Worm (Caenorhabditis elegans) whole organism, L2 larva: Measurements from ENCODE around the gene C04E6.5.

Source experiments
- C34F6.9 ChIP-seq: fragments of 150-350 bp; optimal IDR thresholded peaks from 2 replicates; lab custom pipeline; 2014; ENCODE audit warnings: missing biosample characterization, missing genetic modification characterization
- F13H6.1 ChIP-seq: sonication (generic microtip); optimal IDR thresholded peaks from 2 replicates; lab custom pipeline; 2016; ENCODE audit warnings: missing genetic modification characterization, missing compliant biosample characterization
- Y55F3AM.14 ChIP-seq: fragments of 200-800 bp; sonication (Bioruptor generic); optimal IDR thresholded peaks from 2 replicates; lab custom pipeline; 2018; ENCODE audit warnings: mild to moderate bottlenecking, missing genetic modification characterization, missing compliant biosample characterization
- ZK546.5 ChIP-seq: sonication (generic microtip); optimal IDR thresholded peaks from 2 replicates; lab custom pipeline; 2017; ENCODE audit warnings: missing biosample characterization, missing genetic modification characterization
- alr-1 ChIP-seq: fragments of 150-350 bp; optimal IDR thresholded peaks from 2 replicates; lab custom pipeline; 2014; ENCODE audit warnings: missing biosample characterization, missing genetic modification characterization
- aly-2 ChIP-seq: fragments of 150-350 bp; optimal IDR thresholded peaks from 2 replicates; lab custom pipeline; 2014; ENCODE audit warnings: missing biosample characterization, missing genetic modification characterization
- ama-1 ChIP-seq: fragments of 150-350 bp; optimal IDR thresholded peaks from 2 replicates; lab custom pipeline; 2018; ENCODE audit warnings: inconsistent platforms
- blmp-1 ChIP-seq: sonication (generic microtip); optimal IDR thresholded peaks from 2 replicates; lab custom pipeline; 2017; ENCODE audit warnings: missing genetic modification characterization, mild to moderate bottlenecking, missing compliant biosample characterization, antibody characterized with exemption, moderate library complexity; ENCODE audit not compliant: insufficient read depth
- ceh-16 ChIP-seq: fragments of 150-350 bp; optimal IDR thresholded peaks from 2 replicates; lab custom pipeline; 2014; ENCODE audit warnings: missing biosample characterization, missing genetic modification characterization
- ceh-82 ChIP-seq: fragments of 150-350 bp; optimal IDR thresholded peaks from 2 replicates; lab custom pipeline; 2014; ENCODE audit warnings: missing biosample characterization, missing genetic modification characterization
- crh-2 ChIP-seq: sonication (generic microtip); optimal IDR thresholded peaks from 2 replicates; lab custom pipeline; 2017; ENCODE audit warnings: missing biosample characterization, missing genetic modification characterization
- elt-1 ChIP-seq: fragments of 150-350 bp; optimal IDR thresholded peaks from 2 replicates; lab custom pipeline; 2014; ENCODE audit warnings: missing biosample characterization, missing genetic modification characterization
- elt-3 ChIP-seq: sonication (generic microtip); optimal IDR thresholded peaks from 2 replicates; lab custom pipeline; 2017; ENCODE audit warnings: missing biosample characterization, missing genetic modification characterization
- fos-1 ChIP-seq: fragments of 150-350 bp; optimal IDR thresholded peaks from 2 replicates; lab custom pipeline; 2014; ENCODE audit warnings: missing biosample characterization, missing genetic modification characterization
- lin-11 ChIP-seq: fragments of 150-350 bp; sonication (generic microtip); optimal IDR thresholded peaks from 2 replicates; lab custom pipeline; 2014; ENCODE audit warnings: missing biosample characterization, missing genetic modification characterization, inconsistent platforms, mixed read lengths
- lin-13 ChIP-seq: fragments of 150-350 bp; optimal IDR thresholded peaks from 2 replicates; lab custom pipeline; 2014; ENCODE audit warnings: missing biosample characterization, missing genetic modification reagents, missing genetic modification characterization
- lin-39 ChIP-seq: fragments of 150-350 bp; optimal IDR thresholded peaks from 2 replicates; lab custom pipeline; 2014; ENCODE audit warnings: missing biosample characterization, missing genetic modification reagents, missing genetic modification characterization
- lsy-2 ChIP-seq, 2 experiments: fragments of 150-350 bp in 1 of 2; sonication (generic microtip) in 1 of 2; optimal IDR thresholded peaks; 2 replicates each; lab custom pipeline; 2014 to 2017; ENCODE audit warnings: missing biosample characterization in 2 of 2, missing genetic modification characterization in 2 of 2
- mab-5 ChIP-seq: fragments of 150-350 bp; optimal IDR thresholded peaks from 2 replicates; lab custom pipeline; 2014; ENCODE audit warnings: missing biosample characterization, missing genetic modification characterization
- mbf-1 ChIP-seq: sonication (generic microtip); optimal IDR thresholded peaks from 2 replicates; lab custom pipeline; 2017; ENCODE audit warnings: missing biosample characterization, missing genetic modification characterization
- nhr-10 ChIP-seq: sonication (generic microtip); optimal IDR thresholded peaks from 2 replicates; lab custom pipeline; 2017; ENCODE audit warnings: missing biosample characterization, missing genetic modification characterization
- nhr-11 ChIP-seq: fragments of 150-350 bp; optimal IDR thresholded peaks from 2 replicates; lab custom pipeline; 2014; ENCODE audit warnings: missing biosample characterization, missing genetic modification characterization
- nhr-12 ChIP-seq: fragments of 150-350 bp; optimal IDR thresholded peaks from 2 replicates; lab custom pipeline; 2014; ENCODE audit warnings: missing biosample characterization, missing genetic modification characterization
- nhr-21 ChIP-seq: fragments of 150-350 bp; optimal IDR thresholded peaks from 2 replicates; lab custom pipeline; 2014; ENCODE audit warnings: missing biosample characterization, missing genetic modification characterization
- nhr-23 ChIP-seq: fragments of 150-350 bp; optimal IDR thresholded peaks from 2 replicates; lab custom pipeline; 2014; ENCODE audit warnings: missing biosample characterization, missing genetic modification reagents, missing genetic modification characterization
- nhr-237 ChIP-seq: fragments of 150-350 bp; optimal IDR thresholded peaks from 2 replicates; lab custom pipeline; 2014; ENCODE audit warnings: missing biosample characterization, missing genetic modification characterization
- nhr-25 ChIP-seq: fragments of 150-350 bp; sonication (generic microtip); optimal IDR thresholded peaks from 3 replicates; lab custom pipeline; 2014; ENCODE audit warnings: missing biosample characterization, missing genetic modification characterization
- nhr-77 ChIP-seq: fragments of 150-350 bp; optimal IDR thresholded peaks from 2 replicates; lab custom pipeline; 2014; ENCODE audit warnings: missing biosample characterization, missing genetic modification characterization
- peb-1 ChIP-seq: fragments of 150-350 bp; optimal IDR thresholded peaks from 2 replicates; lab custom pipeline; 2014; ENCODE audit warnings: missing biosample characterization, missing genetic modification characterization
- sem-4 ChIP-seq: fragments of 150-350 bp; optimal IDR thresholded peaks from 2 replicates; lab custom pipeline; 2014; ENCODE audit warnings: missing biosample characterization, missing genetic modification reagents, missing genetic modification characterization
- sma-3 ChIP-seq: sonication (generic microtip); optimal IDR thresholded peaks from 2 replicates; lab custom pipeline; 2016; ENCODE audit warnings: missing genetic modification reagents, missing genetic modification characterization, missing compliant biosample characterization
- snpc-4 ChIP-seq: fragments of 150-350 bp; optimal IDR thresholded peaks from 2 replicates; lab custom pipeline; 2014; ENCODE audit warnings: missing biosample characterization, missing genetic modification characterization
- unc-55 ChIP-seq: fragments of 150-350 bp; sonication (generic microtip); optimal IDR thresholded peaks from 3 replicates; lab custom pipeline; 2014; ENCODE audit warnings: missing biosample characterization, missing genetic modification reagents, missing genetic modification characterization
- unc-62 ChIP-seq: fragments of 150-350 bp; optimal IDR thresholded peaks from 2 replicates; lab custom pipeline; 2014; ENCODE audit warnings: missing biosample characterization, missing genetic modification reagents, missing genetic modification characterization
- zag-1 ChIP-seq: fragments of 150-350 bp; optimal IDR thresholded peaks from 2 replicates; lab custom pipeline; 2014; ENCODE audit warnings: missing biosample characterization, missing genetic modification characterization
- ztf-1 ChIP-seq: fragments of 200-800 bp; sonication (Bioruptor generic); conservative IDR thresholded peaks from 2 replicates; pipeline ENCODE4 v1.3.6; 2022; ENCODE audit warnings: missing genetic modification characterization, missing compliant biosample characterization
- ztf-4 ChIP-seq: fragments of 150-350 bp; optimal IDR thresholded peaks from 2 replicates; lab custom pipeline; 2014; ENCODE audit warnings: missing biosample characterization, missing genetic modification characterization

C04E6.5 gene

ce11 chrV:5876966-5877365 is 25.0 kb upstream of the C04E6.5 start:
- TF ChIP-seq elt-1 (no peak), nhr-10 (tag; lab: Kevin White, UChicago) (no peak), Y55F3AM.14 (no peak), nhr-23 (tag; lab: Kevin White, UChicago) (no peak), ztf-1 (GFP tag; lab: Robert Waterston, UW) (no peak), fos-1 (tag; lab: Kevin White, UChicago) (no peak), ztf-4 (tag; lab: Kevin White, UChicago) (no peak), sem-4 (tag; lab: Kevin White, UChicago) (no peak), zag-1 (tag; lab: Kevin White, UChicago) (no peak), nhr-21 (tag; lab: Kevin White, UChicago) (no peak), ceh-82 (no peak), lin-39 (no peak), unc-62 (no peak), ZK546.5 (tag; lab: Kevin White, UChicago) (no peak), lsy-2 (tag; optimal IDR thresholded peaks at IDR 0.05; lab: Kevin White, UChicago) (no peak), crh-2 (no peak), mab-5 (tag; lab: Kevin White, UChicago) (no peak)

DNA sequence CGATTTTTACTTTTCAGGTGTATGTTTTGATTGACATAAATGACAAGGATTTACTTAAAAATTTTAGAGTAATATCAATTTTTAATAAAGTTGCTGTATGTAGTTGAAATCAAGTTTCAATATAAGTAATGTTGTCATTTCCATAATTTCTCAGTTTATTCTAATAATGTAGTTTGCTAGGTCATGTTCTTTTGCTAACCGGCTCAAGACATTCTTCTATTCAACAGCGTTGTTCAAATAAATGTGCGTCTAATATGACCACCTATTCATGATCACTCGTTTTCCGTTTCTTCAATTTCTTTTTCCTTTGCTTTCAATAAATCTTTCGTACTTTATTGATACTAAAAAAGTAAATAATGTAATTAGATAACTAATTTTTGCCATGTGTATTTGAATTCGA is 21.9 kb upstream of the C04E6.5 start, which contains the start of gene C02G6.3:
Gene C02G6.3, plus strand, starts transcription at position 301 of the 400 bp plus-strand sequence.
- TF ChIP-seq nhr-11: no peak
- TF ChIP-seq ztf-4 (tag; lab: Kevin White, UChicago): no peak
- TF ChIP-seq elt-3 (tag; lab: Kevin White, UChicago): no peak
- no peak for TF ChIP-seq ceh-16
- no peak for TF ChIP-seq nhr-77 (tag; lab: Kevin White, UChicago)
- no peak for TF ChIP-seq nhr-10 (tag; lab: Kevin White, UChicago)
- no peak for TF ChIP-seq ztf-1 (GFP tag; lab: Robert Waterston, UW)
- no peak for TF ChIP-seq blmp-1 (tag; lab: Kevin White, UChicago)
- no peak for TF ChIP-seq C34F6.9 (tag; lab: Kevin White, UChicago)
- TF ChIP-seq nhr-25 (tag; lab: Kevin White, UChicago): no peak
- no peak for TF ChIP-seq mbf-1 (tag; lab: Kevin White, UChicago)
- TF ChIP-seq unc-62: no peak
- no peak for TF ChIP-seq nhr-12 (tag; lab: Kevin White, UChicago)
- no peak for TF ChIP-seq nhr-21 (tag; lab: Kevin White, UChicago)
- TF ChIP-seq nhr-237 (tag; lab: Kevin White, UChicago): no peak
- TF ChIP-seq snpc-4 (tag; lab: Kevin White, UChicago): no peak
- TF ChIP-seq lin-39: no peak
- TF ChIP-seq ZK546.5 (tag; lab: Kevin White, UChicago): no peak
- TF ChIP-seq ceh-82: no peak

DNA sequence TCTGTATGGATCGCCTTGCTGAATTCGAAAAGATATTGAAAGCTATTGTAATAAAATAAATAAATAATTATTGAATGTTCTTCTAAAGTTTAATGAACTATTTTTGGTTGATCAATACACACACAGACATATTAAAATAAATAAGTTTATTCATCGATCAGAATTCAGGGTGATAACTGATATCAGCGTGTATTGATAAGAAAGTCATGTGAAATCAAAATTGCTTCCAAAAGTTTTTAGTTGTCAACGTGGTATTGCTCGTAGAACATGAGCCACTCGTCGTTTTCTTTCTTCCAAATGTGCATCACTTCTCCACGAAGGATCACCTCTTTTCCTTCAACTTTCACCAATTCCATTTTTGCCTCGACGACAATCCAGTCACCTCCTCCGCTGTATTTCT is 19.5 kb upstream of the C04E6.5 start:
- TF ChIP-seq elt-3 (tag; lab: Kevin White, UChicago): no peak
- TF ChIP-seq ceh-82: no peak
- TF ChIP-seq nhr-21 (tag; lab: Kevin White, UChicago): no peak
- TF ChIP-seq unc-62: no peak
- no peak for TF ChIP-seq ama-1 (lab: Kevin White, UChicago)
- TF ChIP-seq alr-1 (tag; lab: Kevin White, UChicago): no peak
- no peak for TF ChIP-seq blmp-1 (tag; lab: Kevin White, UChicago)
- TF ChIP-seq lin-13 (GFP tag; lab: Kevin White, UChicago): no peak
- no peak for TF ChIP-seq aly-2 (tag; lab: Kevin White, UChicago)
- no peak for TF ChIP-seq peb-1
- TF ChIP-seq snpc-4 (tag; lab: Kevin White, UChicago): no peak
- TF ChIP-seq F13H6.1 (tag; lab: Kevin White, UChicago): no peak
- TF ChIP-seq lsy-2 (tag; optimal IDR thresholded peaks at IDR 0.05; lab: Kevin White, UChicago): no peak
- no peak for TF ChIP-seq unc-55 (GFP tag; lab: Kevin White, UChicago)
- no peak for TF ChIP-seq lin-11 (tag; lab: Kevin White, UChicago)
- TF ChIP-seq nhr-11: no peak
- TF ChIP-seq sma-3 (GFP tag; lab: Kevin White, UChicago): no peak
- TF ChIP-seq ztf-4 (tag; lab: Kevin White, UChicago): no peak

- TF ChIP-seq lin-13 (GFP tag; lab: Kevin White, UChicago): no peak
These were observed 18.2 kb upstream of the C04E6.5 start, which contains the start of gene C04E6.8 for ce11 chrV:5883735-5884134. TSS of gene C04E6.8 (minus strand) at chrV:5883835.
